Worm (Caenorhabditis elegans): Measurements from ENCODE around the gene nrps-1.

- no peak for TF ChIP-seq him-1 (tag; optimal IDR thresholded peaks at IDR 0.05)
- TF ChIP-seq dao-5 (tag; optimal IDR thresholded peaks at IDR 0.05), result no peak
Observed at ce11 chrIII:11488662-11489349, 45.7 kb upstream of the nrps-1 start.
